Fruit fly (Drosophila melanogaster) whole organism, embryonic: ENCODE data around the gene Pde9.

Source experiments
- Blimp-1 ChIP-seq: fragments of 200-800 bp; sonication (Bioruptor generic); optimal IDR thresholded peaks from 3 replicates; lab custom pipeline; 2018; ENCODE audit warnings: missing biosample characterization, missing genetic modification characterization, mild to moderate bottlenecking, moderate library complexity, missing genetic modification reagents
- CG10267 ChIP-seq: fragments of 200-800 bp; sonication (Bioruptor generic); optimal IDR thresholded peaks from 2 replicates; lab custom pipeline; 2018; ENCODE audit warnings: missing biosample characterization, mild to moderate bottlenecking, missing genetic modification characterization, moderate library complexity
- CG11504 ChIP-seq: fragments of 200-800 bp; sonication (Bioruptor generic); optimal IDR thresholded peaks from 3 replicates; lab custom pipeline; 2019; ENCODE audit warnings: missing biosample characterization, mild to moderate bottlenecking, missing genetic modification characterization, moderate library complexity
- CG11560 ChIP-seq: fragments of 200-800 bp; sonication (Bioruptor generic); IDR thresholded peaks from 3 replicates; pipeline ENCODE4 v1.3.6; 2022; ENCODE audit warnings: missing biosample characterization, missing genetic modification characterization
- CG13424 ChIP-seq: fragments of 200-800 bp; sonication (Bioruptor generic); optimal IDR thresholded peaks from 2 replicates; lab custom pipeline; 2019; ENCODE audit warnings: missing biosample characterization, mild to moderate bottlenecking, missing genetic modification characterization, moderate library complexity
- CG13775 ChIP-seq: fragments of 200-800 bp; sonication (Bioruptor generic); optimal IDR thresholded peaks from 3 replicates; lab custom pipeline; 2017; ENCODE audit warnings: missing biosample characterization, mild to moderate bottlenecking, missing genetic modification characterization
- CG13894 ChIP-seq: fragments of 200-800 bp; sonication (Bioruptor generic); optimal IDR thresholded peaks from 3 replicates; lab custom pipeline; 2018; ENCODE audit warnings: missing biosample characterization, mild to moderate bottlenecking, missing genetic modification characterization, moderate library complexity
- CG14710 ChIP-seq: fragments of 200-800 bp; sonication (Bioruptor generic); optimal IDR thresholded peaks from 3 replicates; lab custom pipeline; 2019; ENCODE audit warnings: missing biosample characterization, mild to moderate bottlenecking, missing genetic modification characterization, moderate library complexity
- CG15011 ChIP-seq: fragments of 200-800 bp; sonication (Bioruptor generic); optimal IDR thresholded peaks from 3 replicates; lab custom pipeline; 2018; ENCODE audit warnings: missing biosample characterization, mild to moderate bottlenecking, missing genetic modification characterization
- CG15269 ChIP-seq: fragments of 200-800 bp; sonication (Bioruptor generic); optimal IDR thresholded peaks from 2 replicates; lab custom pipeline; 2018; ENCODE audit warnings: missing biosample characterization, mild to moderate bottlenecking, missing genetic modification characterization, moderate library complexity
- CG15601 ChIP-seq: fragments of 200-800 bp; sonication (Bioruptor generic); optimal IDR thresholded peaks from 3 replicates; lab custom pipeline; 2019; ENCODE audit warnings: missing biosample characterization, mild to moderate bottlenecking, missing genetic modification characterization, moderate library complexity
- CG2202 ChIP-seq: fragments of 200-800 bp; sonication (Bioruptor generic); optimal IDR thresholded peaks from 2 replicates; lab custom pipeline; 2018; ENCODE audit warnings: missing biosample characterization, mild to moderate bottlenecking, missing genetic modification characterization
- CG31224 ChIP-seq: fragments of 200-800 bp; sonication (Bioruptor generic); IDR thresholded peaks from 2 replicates; pipeline ENCODE4 v1.3.6; 2022; ENCODE audit warnings: missing biosample characterization, missing genetic modification characterization
- CG31441 ChIP-seq: fragments of 200-800 bp; sonication (Bioruptor generic); IDR thresholded peaks from 2 replicates; pipeline ENCODE4 v1.3.6; 2022; ENCODE audit warnings: missing biosample characterization, missing genetic modification characterization
- CG5180 ChIP-seq: fragments of 200-800 bp; sonication (Bioruptor generic); optimal IDR thresholded peaks from 3 replicates; lab custom pipeline; 2017; ENCODE audit warnings: missing biosample characterization, missing genetic modification characterization, mild to moderate bottlenecking, moderate library complexity, missing genetic modification reagents
- CG6654 ChIP-seq: fragments of 200-800 bp; sonication (Bioruptor generic); optimal IDR thresholded peaks from 2 replicates; lab custom pipeline; 2017; ENCODE audit warnings: missing biosample characterization, mild to moderate bottlenecking, missing genetic modification characterization
- CG6813 ChIP-seq: fragments of 200-800 bp; sonication (Bioruptor generic); optimal IDR thresholded peaks from 2 replicates; lab custom pipeline; 2017; ENCODE audit warnings: missing biosample characterization, missing genetic modification characterization, mild to moderate bottlenecking, moderate library complexity, missing genetic modification reagents
- CG9727 ChIP-seq: fragments of 200-800 bp; sonication (Bioruptor generic); optimal IDR thresholded peaks from 3 replicates; lab custom pipeline; 2017; ENCODE audit warnings: missing biosample characterization, mild to moderate bottlenecking, missing genetic modification characterization
- CoRest ChIP-seq: fragments of 200-800 bp; sonication (Bioruptor generic); optimal IDR thresholded peaks from 3 replicates; lab custom pipeline; 2018; ENCODE audit warnings: missing biosample characterization, mild to moderate bottlenecking, missing genetic modification characterization, moderate library complexity
- Dfd ChIP-seq, 2 experiments: fragments of >200 bp; optimal IDR thresholded peaks; 2 replicates each; lab custom pipeline; 2017; ENCODE audit warnings: missing biosample characterization in 2 of 2, missing genetic modification characterization in 2 of 2
- Dip2 ChIP-seq: fragments of 200-800 bp; sonication (Bioruptor generic); IDR thresholded peaks from 2 replicates; pipeline ENCODE4 v1.3.6; 2022; ENCODE audit warnings: missing biosample characterization, missing genetic modification characterization
- Gsc ChIP-seq: fragments of 200-800 bp; sonication (Bioruptor generic); IDR thresholded peaks from 2 replicates; pipeline ENCODE4 v1.3.6; 2022; ENCODE audit warnings: missing biosample characterization, missing genetic modification characterization
- Hr51 ChIP-seq, 2 experiments: fragments of 200-800 bp; sonication (Bioruptor generic); optimal IDR thresholded peaks; 2 replicates in 1 of 2; 3 replicates in 1 of 2; lab custom pipeline; 2016 to 2018; ENCODE audit warnings: missing biosample characterization in 2 of 2, missing genetic modification characterization in 2 of 2, mild to moderate bottlenecking in 1 of 2, moderate library complexity in 1 of 2
- Hsf ChIP-seq: fragments of 200-800 bp; sonication (Bioruptor generic); optimal IDR thresholded peaks from 3 replicates; lab custom pipeline; 2016; ENCODE audit warnings: missing biosample characterization, missing genetic modification characterization
- MTF-1 ChIP-seq: fragments of 200-800 bp; sonication (Bioruptor generic); optimal IDR thresholded peaks from 2 replicates; lab custom pipeline; 2018; ENCODE audit warnings: missing biosample characterization, mild to moderate bottlenecking, missing genetic modification characterization, borderline replicate concordance
- NFAT ChIP-seq: fragments of 200-800 bp; sonication (Bioruptor generic); IDR thresholded peaks from 2 replicates; pipeline ENCODE4 v1.3.6; 2022; ENCODE audit warnings: missing biosample characterization, missing genetic modification characterization
- Oli ChIP-seq: fragments of 200-800 bp; sonication (Bioruptor generic); optimal IDR thresholded peaks from 2 replicates; lab custom pipeline; 2018; ENCODE audit warnings: missing biosample characterization, mild to moderate bottlenecking, missing genetic modification characterization, moderate library complexity
- PHDP ChIP-seq: fragments of 200-800 bp; sonication (Bioruptor generic); optimal IDR thresholded peaks from 3 replicates; lab custom pipeline; 2018; ENCODE audit warnings: missing biosample characterization, mild to moderate bottlenecking, missing genetic modification characterization, moderate library complexity
- Sry-δ ChIP-seq: fragments of 200-800 bp; sonication (Bioruptor generic); optimal IDR thresholded peaks from 2 replicates; lab custom pipeline; 2016; ENCODE audit warnings: missing biosample characterization, missing genetic modification characterization
- Ssrp ChIP-seq: fragments of 200-800 bp; sonication (Bioruptor generic); optimal IDR thresholded peaks from 2 replicates; lab custom pipeline; 2018; ENCODE audit warnings: missing biosample characterization, mild to moderate bottlenecking, missing genetic modification characterization, moderate library complexity
- Tbp ChIP-seq: fragments of >200 bp; optimal IDR thresholded peaks from 2 replicates; lab custom pipeline; 2018; ENCODE audit warnings: missing biosample characterization, missing genetic modification characterization
- Xbp1 ChIP-seq: fragments of 200-800 bp; sonication (Bioruptor generic); optimal IDR thresholded peaks from 3 replicates; lab custom pipeline; 2016; ENCODE audit warnings: missing biosample characterization, mild to moderate bottlenecking, missing genetic modification characterization
- ato ChIP-seq: fragments of 200-800 bp; sonication (Bioruptor generic); IDR thresholded peaks from 2 replicates; pipeline ENCODE4 v1.3.6; 2022; ENCODE audit warnings: missing biosample characterization, missing genetic modification characterization; ENCODE audit not compliant: partially characterized antibody
- bsh ChIP-seq, 2 experiments: fragments of 200-800 bp; sonication (Bioruptor generic); optimal IDR thresholded peaks; 2 replicates each; lab custom pipeline; 2017 to 2018; ENCODE audit warnings: mild to moderate bottlenecking in 2 of 2, missing biosample characterization in 2 of 2, missing genetic modification characterization in 2 of 2, moderate library complexity in 1 of 2
- cad ChIP-seq: fragments of >200 bp; optimal IDR thresholded peaks from 2 replicates; lab custom pipeline; 2017; ENCODE audit warnings: missing biosample characterization, missing genetic modification characterization
- crc ChIP-seq: fragments of 200-800 bp; sonication (Bioruptor generic); optimal IDR thresholded peaks from 2 replicates; lab custom pipeline; 2016; ENCODE audit warnings: missing biosample characterization, missing genetic modification characterization
- emc ChIP-seq: fragments of 200-800 bp; sonication (Bioruptor generic); optimal IDR thresholded peaks from 2 replicates; lab custom pipeline; 2016; ENCODE audit warnings: missing biosample characterization, missing genetic modification characterization
- grn ChIP-seq: fragments of 200-800 bp; sonication (Bioruptor generic); optimal IDR thresholded peaks from 3 replicates; lab custom pipeline; 2017; ENCODE audit warnings: missing biosample characterization, missing genetic modification characterization
- mld ChIP-seq: fragments of 200-800 bp; sonication (Bioruptor generic); IDR thresholded peaks from 3 replicates; pipeline ENCODE4 v1.3.6; 2022; ENCODE audit warnings: missing biosample characterization, missing genetic modification characterization; ENCODE audit not compliant: partially characterized antibody
- nerfin-1 ChIP-seq: fragments of 200-800 bp; sonication (Bioruptor generic); optimal IDR thresholded peaks from 3 replicates; lab custom pipeline; 2019; ENCODE audit warnings: missing biosample characterization, mild to moderate bottlenecking, missing genetic modification characterization, moderate library complexity
- oc ChIP-seq: fragments of 200-800 bp; sonication (Bioruptor generic); optimal IDR thresholded peaks from 2 replicates; lab custom pipeline; 2018; ENCODE audit warnings: missing biosample characterization, mild to moderate bottlenecking, missing genetic modification characterization, moderate library complexity
- org-1 ChIP-seq: fragments of 200-800 bp; sonication (Bioruptor generic); optimal IDR thresholded peaks from 2 replicates; lab custom pipeline; 2017; ENCODE audit warnings: missing biosample characterization, missing genetic modification characterization
- sisA ChIP-seq: fragments of 200-800 bp; sonication (Bioruptor generic); IDR thresholded peaks from 2 replicates; pipeline ENCODE4 v1.3.6; 2022; ENCODE audit warnings: missing biosample characterization, missing genetic modification characterization
- stc ChIP-seq: fragments of 200-800 bp; sonication (Bioruptor generic); IDR thresholded peaks from 2 replicates; pipeline ENCODE4 v1.3.6; 2022; ENCODE audit warnings: missing biosample characterization, missing genetic modification characterization
- stwl ChIP-seq: fragments of 200-800 bp; sonication (Bioruptor generic); optimal IDR thresholded peaks from 3 replicates; lab custom pipeline; 2018; ENCODE audit warnings: missing biosample characterization, mild to moderate bottlenecking, missing genetic modification characterization, moderate library complexity
- sug ChIP-seq: fragments of 200-800 bp; optimal IDR thresholded peaks from 2 replicates; lab custom pipeline; 2019; ENCODE audit warnings: missing biosample characterization, mild to moderate bottlenecking, missing genetic modification characterization, moderate library complexity
- tgo ChIP-seq: fragments of 200-800 bp; sonication (Bioruptor generic); IDR thresholded peaks from 3 replicates; pipeline ENCODE4 v1.3.6; 2022; ENCODE audit warnings: missing biosample characterization, missing genetic modification characterization
- tna ChIP-seq: fragments of 200-800 bp; sonication (Bioruptor generic); IDR thresholded peaks from 2 replicates; pipeline ENCODE4 v1.3.6; 2022; ENCODE audit warnings: missing biosample characterization, missing genetic modification characterization; ENCODE audit not compliant: partially characterized antibody
- trem ChIP-seq: fragments of 200-800 bp; optimal IDR thresholded peaks from 3 replicates; lab custom pipeline; 2019; ENCODE audit warnings: missing biosample characterization, mild to moderate bottlenecking, missing genetic modification characterization, moderate library complexity

Gene Pde9

dm6 chrX:12923258-12923901, 26.3 kb upstream of the Pde9 start (continued):
- TF ChIP-seq CG10267 (peak; percentile 25), tna (GFP tag; lab: Robert Waterston, UW) (no peak), Blimp-1 (GFP tag; lab: Kevin White, UChicago) (peak; percentile 57), Sry-δ (GFP tag; lab: Kevin White, UChicago) (no peak), crc (GFP tag; lab: Kevin White, UChicago) (no peak), bsh (GFP tag; optimal IDR thresholded peaks at IDR 0.05; lab: Kevin White, UChicago) (peak in 1 of 2 experiments; percentile 69), CG31441 (GFP tag; lab: Robert Waterston, UW) (peak; percentile 37), Xbp1 (peak; percentile 3), stc (GFP tag; lab: Robert Waterston, UW) (no peak), cad (GFP tag; lab: Kevin White, UChicago) (no peak), Oli (tag; lab: Kevin White, UChicago) (peak; percentile 33), CG9727 (GFP tag; lab: Kevin White, UChicago) (peak; percentile 5), tgo (0 out of 3 replicates have a peak, but pooled peaks have one; percentile 27), MTF-1 (GFP tag; lab: Kevin White, UChicago) (no peak), CG15269 (no peak), Hr51 (GFP tag; optimal IDR thresholded peaks at IDR 0.05; lab: Kevin White, UChicago) (peak in 1 of 2 experiments; percentile 28), Gsc (GFP tag; lab: Robert Waterston, UW) (no peak), Dip2 (no peak), mld (GFP tag; lab: Robert Waterston, UW) (no peak), PHDP (tag; lab: Kevin White, UChicago) (peak; percentile 21), CG11504 (peak; percentile 63), CG15601 (tag; lab: Kevin White, UChicago) (peak; percentile 7), stwl (tag; lab: Kevin White, UChicago) (no peak), oc (tag; lab: Kevin White, UChicago) (peak; percentile 2), nerfin-1 (peak; percentile 14), CoRest (tag; lab: Kevin White, UChicago) (peak; percentile 36), CG13775 (peak; percentile 39), CG14710 (peak; percentile 35), CG6813 (GFP tag; lab: Kevin White, UChicago) (peak; percentile 30), CG13894 (tag; lab: Kevin White, UChicago) (no peak), Hsf (GFP tag; lab: Kevin White, UChicago) (no peak), CG11560 (tag; lab: Robert Waterston, UW) (no peak), Dfd (GFP tag; optimal IDR thresholded peaks at IDR 0.05; lab: Kevin White, UChicago) (no peak), trem (tag; lab: Kevin White, UChicago) (peak; percentile 0), org-1 (GFP tag; lab: Kevin White, UChicago) (peak; percentile 19), sug (tag; lab: Kevin White, UChicago) (no peak), Ssrp (peak; percentile 34), emc (no peak), grn (no peak), ato (GFP tag; lab: Robert Waterston, UW) (no peak), sisA (GFP tag; lab: Robert Waterston, UW) (no peak), CG13424 (tag; lab: Kevin White, UChicago) (peak; percentile 3), CG2202 (tag; lab: Kevin White, UChicago) (no peak), CG15011 (GFP tag; lab: Kevin White, UChicago) (no peak), NFAT (GFP tag; lab: Robert Waterston, UW) (no peak), CG5180 (no peak), CG6654 (GFP tag; lab: Kevin White, UChicago) (no peak), Tbp (GFP tag; lab: Kevin White, UChicago) (no peak), CG31224 (no peak)
